Worm (Caenorhabditis elegans): Measurements from ENCODE around the gene fbxb-38.
"Not testable (repeated sequence)": the region's sequence is repeated elsewhere in the genome, so short reads cannot be mapped to it uniquely, and the experiment has no call there.

fbxb-38 gene

ce11 chrII:2186730-2187129 lies 18.2 kb upstream of the fbxb-38 start:
- no peak for TF ChIP-seq him-1 (tag; optimal IDR thresholded peaks at IDR 0.05)
- TF ChIP-seq W03F9.2 (tag; optimal IDR thresholded peaks at IDR 0.05): no peak
- TF ChIP-seq dao-5 (tag; optimal IDR thresholded peaks at IDR 0.05): no peak

ce11 chrII:2186329-2186728 lies 17.8 kb upstream of the fbxb-38 start, which contains the start of gene gba-2:
gba-2 (minus strand) TSS chrII:2186434.
- TF ChIP-seq W03F9.2 (tag; optimal IDR thresholded peaks at IDR 0.05) (no peak), him-1 (tag; optimal IDR thresholded peaks at IDR 0.05) (no peak), dao-5 (tag; optimal IDR thresholded peaks at IDR 0.05) (no peak)

- TF ChIP-seq dao-5 (tag; optimal IDR thresholded peaks at IDR 0.05): no peak
- no peak for TF ChIP-seq W03F9.2 (tag; optimal IDR thresholded peaks at IDR 0.05)
- TF ChIP-seq him-1 (tag; optimal IDR thresholded peaks at IDR 0.05): no peak
These were observed 9.2 kb upstream of the fbxb-38 start for ce11 chrII:2177735-2178134.

- TF ChIP-seq W03F9.2 (tag; optimal IDR thresholded peaks at IDR 0.05) (no peak), him-1 (tag; optimal IDR thresholded peaks at IDR 0.05) (no peak), dao-5 (tag; optimal IDR thresholded peaks at IDR 0.05) (no peak)
These were observed 8.1 kb upstream of the fbxb-38 start, which contains the start of gene gba-1 for ce11 chrII:2176688-2177087. gba-1 (plus strand) TSS chrII:2176741.

ce11 chrII:2175367-2175766 lies 6.8 kb upstream of the fbxb-38 start, which contains the start of gene C33C12.7:
C33C12.7 (minus strand) TSS chrII:2175467.
- TF ChIP-seq W03F9.2 (tag; optimal IDR thresholded peaks at IDR 0.05): no peak
- no peak for TF ChIP-seq dao-5 (tag; optimal IDR thresholded peaks at IDR 0.05)
- no peak for TF ChIP-seq him-1 (tag; optimal IDR thresholded peaks at IDR 0.05)

- TF ChIP-seq W03F9.2 (tag; optimal IDR thresholded peaks at IDR 0.05): no peak
These were observed 1.5 kb upstream of the fbxb-38 start, which contains the start of gene C33C12.12 for ce11 chrII:2170085-2170484. C33C12.12 (minus strand) TSS chrII:2170185.

- TF ChIP-seq him-1 (tag; optimal IDR thresholded peaks at IDR 0.05) (no peak), W03F9.2 (tag; optimal IDR thresholded peaks at IDR 0.05) (no peak), dao-5 (tag; optimal IDR thresholded peaks at IDR 0.05) (no peak)
These were observed 2.2 kb downstream of the fbxb-38 start, which contains the start of gene C33C12.4 for ce11 chrII:2166376-2166775. C33C12.4 (minus strand) TSS chrII:2166476.

- not testable (repeated sequence) for TF ChIP-seq dao-5, him-1, W03F9.2 (tag; optimal IDR thresholded peaks at IDR 0.05)
These were observed 5.1 kb downstream of the fbxb-38 start, which contains the start of gene C33C12.11 for ce11 chrII:2163370-2163882. C33C12.11 (minus strand) TSS chrII:2163832.

ce11 chrII:2153708-2154107 lies 14.9 kb downstream of the fbxb-38 start, which contains the start of gene math-18:
math-18 (plus strand) TSS chrII:2154008.
- not testable (repeated sequence) for TF ChIP-seq W03F9.2, dao-5, him-1 (tag; optimal IDR thresholded peaks at IDR 0.05)

ce11 chrII:2152455-2152854 lies 16.1 kb downstream of the fbxb-38 start:
- TF ChIP-seq W03F9.2 (tag; optimal IDR thresholded peaks at IDR 0.05) (no peak), him-1 (tag; optimal IDR thresholded peaks at IDR 0.05) (no peak), dao-5 (tag; optimal IDR thresholded peaks at IDR 0.05) (no peak)

- no peak for TF ChIP-seq W03F9.2 (tag; optimal IDR thresholded peaks at IDR 0.05)
- no peak for TF ChIP-seq dao-5 (tag; optimal IDR thresholded peaks at IDR 0.05)
- TF ChIP-seq him-1 (tag; optimal IDR thresholded peaks at IDR 0.05): no peak
These were observed 18.0 kb downstream of the fbxb-38 start, which contains the start of the genes C40A11.7 and C40A11.8 for ce11 chrII:2150485-2150985. C40A11.7 (minus strand) TSS chrII:2150585. C40A11.8 (minus strand) TSS chrII:2150935.

- TF ChIP-seq W03F9.2 (tag; optimal IDR thresholded peaks at IDR 0.05) (no peak), him-1 (tag; optimal IDR thresholded peaks at IDR 0.05) (no peak), dao-5 (tag; optimal IDR thresholded peaks at IDR 0.05) (no peak)
These were observed 21.6 kb downstream of the fbxb-38 start, which contains the start of gene C40A11.2 for ce11 chrII:2146900-2147375. C40A11.2 (plus strand) TSS chrII:2146950.

ce11 chrII:2145566-2145965 lies 23.0 kb downstream of the fbxb-38 start, which contains the start of gene C40A11.6:
C40A11.6 (minus strand) TSS chrII:2145666.
- no peak for TF ChIP-seq him-1 (tag; optimal IDR thresholded peaks at IDR 0.05)
- TF ChIP-seq W03F9.2 (tag; optimal IDR thresholded peaks at IDR 0.05): no peak
- no peak for TF ChIP-seq dao-5 (tag; optimal IDR thresholded peaks at IDR 0.05)

- TF ChIP-seq dao-5 (tag; optimal IDR thresholded peaks at IDR 0.05) (no peak), W03F9.2 (tag; optimal IDR thresholded peaks at IDR 0.05) (no peak), him-1 (tag; optimal IDR thresholded peaks at IDR 0.05) (no peak)
These were observed 27.7 kb downstream of the fbxb-38 start, which contains the start of gene C40A11.3 for ce11 chrII:2140817-2141216. C40A11.3 (plus strand) TSS chrII:2141117.
